Worm (Caenorhabditis elegans) whole organism, L3 larva: ENCODE results near the gene his-35.

ENCODE experiments used
- R02D3.7 ChIP-seq: fragments of 150-350 bp; optimal IDR thresholded peaks from 2 replicates; lab custom pipeline; 2014; ENCODE audit warnings: missing biosample characterization, missing genetic modification characterization
- aly-2 ChIP-seq: fragments of 150-350 bp; optimal IDR thresholded peaks from 2 replicates; lab custom pipeline; 2014; ENCODE audit warnings: missing biosample characterization, missing genetic modification characterization
- ama-1 ChIP-seq: fragments of 150-350 bp; optimal IDR thresholded peaks from 2 replicates; lab custom pipeline; 2018
- ceh-16 ChIP-seq: sonication (generic microtip); optimal IDR thresholded peaks from 2 replicates; lab custom pipeline; 2017; ENCODE audit warnings: missing biosample characterization, missing genetic modification characterization
- ceh-28 ChIP-seq: fragments of 150-350 bp; optimal IDR thresholded peaks from 2 replicates; lab custom pipeline; 2014; ENCODE audit warnings: missing biosample characterization, missing genetic modification reagents, missing genetic modification characterization
- ceh-82 ChIP-seq: fragments of 150-350 bp; optimal IDR thresholded peaks from 2 replicates; lab custom pipeline; 2014; ENCODE audit warnings: missing biosample characterization, missing genetic modification characterization
- egl-27 ChIP-seq: sonication (generic microtip); optimal IDR thresholded peaks from 4 replicates; lab custom pipeline; 2017; ENCODE audit warnings: missing biosample characterization, missing genetic modification reagents, missing genetic modification characterization
- elt-1 ChIP-seq: fragments of 150-350 bp; optimal IDR thresholded peaks from 2 replicates; lab custom pipeline; 2014; ENCODE audit warnings: missing biosample characterization, missing genetic modification characterization
- elt-2 ChIP-seq: sonication (generic microtip); optimal IDR thresholded peaks from 2 replicates; lab custom pipeline; 2016; ENCODE audit warnings: missing genetic modification reagents, mild to moderate bottlenecking, missing genetic modification characterization, missing compliant biosample characterization
- elt-3 ChIP-seq, 3 experiments: fragments of 150-350 bp in 1 of 3; sonication (generic microtip) in 2 of 3; optimal IDR thresholded peaks; 2 replicates in 2 of 3; 4 replicates in 1 of 3; lab custom pipeline; 2014 to 2017; ENCODE audit warnings: missing biosample characterization in 3 of 3, missing genetic modification characterization in 3 of 3
- eor-1 ChIP-seq, 2 experiments: fragments of 150-350 bp; optimal IDR thresholded peaks; 2 replicates each; lab custom pipeline; 2014 to 2018; ENCODE audit warnings: missing biosample characterization in 2 of 2, missing genetic modification characterization in 2 of 2
- fkh-10 ChIP-seq: sonication (generic microtip); optimal IDR thresholded peaks from 2 replicates; lab custom pipeline; 2017; ENCODE audit warnings: missing biosample characterization, missing genetic modification reagents, missing genetic modification characterization
- fos-1 ChIP-seq: fragments of 150-350 bp; optimal IDR thresholded peaks from 2 replicates; lab custom pipeline; 2014; ENCODE audit warnings: missing biosample characterization, missing genetic modification characterization
- hmg-11 ChIP-seq: sonication (generic microtip); optimal IDR thresholded peaks from 2 replicates; lab custom pipeline; 2016; ENCODE audit warnings: missing genetic modification characterization, missing compliant biosample characterization
- jun-1 ChIP-seq: fragments of 150-350 bp; optimal IDR thresholded peaks from 2 replicates; lab custom pipeline; 2014; ENCODE audit warnings: missing biosample characterization, missing genetic modification reagents, missing genetic modification characterization
- lin-15B ChIP-seq: fragments of 150-350 bp; optimal IDR thresholded peaks from 2 replicates; lab custom pipeline; 2014; ENCODE audit warnings: missing biosample characterization, missing genetic modification characterization
- lsy-12 ChIP-seq: sonication (generic microtip); optimal IDR thresholded peaks from 2 replicates; lab custom pipeline; 2016; ENCODE audit warnings: mild to moderate bottlenecking, missing genetic modification characterization, missing compliant biosample characterization
- mml-1 ChIP-seq: fragments of 150-350 bp; sonication (generic microtip); optimal IDR thresholded peaks from 3 replicates; lab custom pipeline; 2014; ENCODE audit warnings: missing biosample characterization, missing genetic modification characterization
- nfya-1 ChIP-seq: sonication (generic microtip); optimal IDR thresholded peaks from 2 replicates; lab custom pipeline; 2017; ENCODE audit warnings: missing genetic modification characterization, mild to moderate bottlenecking, missing compliant biosample characterization, antibody characterized with exemption, moderate library complexity; ENCODE audit not compliant: insufficient read depth
- nhr-12 ChIP-seq: fragments of 150-350 bp; optimal IDR thresholded peaks from 2 replicates; lab custom pipeline; 2014; ENCODE audit warnings: missing biosample characterization, missing genetic modification characterization
- nhr-23 ChIP-seq: fragments of 150-350 bp; optimal IDR thresholded peaks from 2 replicates; lab custom pipeline; 2014; ENCODE audit warnings: missing biosample characterization, missing genetic modification reagents, missing genetic modification characterization
- nhr-25 ChIP-seq: sonication (generic microtip); optimal IDR thresholded peaks from 2 replicates; lab custom pipeline; 2017; ENCODE audit warnings: missing biosample characterization, missing genetic modification characterization
- nhr-43 ChIP-seq: sonication (generic microtip); optimal IDR thresholded peaks from 2 replicates; lab custom pipeline; 2016; ENCODE audit warnings: mild to moderate bottlenecking, missing genetic modification characterization, missing compliant biosample characterization; ENCODE audit not compliant: poor library complexity, severe bottlenecking
- nhr-67 ChIP-seq: fragments of 150-350 bp; optimal IDR thresholded peaks from 2 replicates; lab custom pipeline; 2014; ENCODE audit warnings: missing biosample characterization, missing genetic modification characterization
- nhr-77 ChIP-seq: fragments of 150-350 bp; optimal IDR thresholded peaks from 2 replicates; lab custom pipeline; 2014; ENCODE audit warnings: missing biosample characterization, missing genetic modification characterization
- pha-4 ChIP-seq: fragments of 150-350 bp; optimal IDR thresholded peaks from 2 replicates; lab custom pipeline; 2014; ENCODE audit warnings: missing biosample characterization, missing genetic modification reagents, missing genetic modification characterization
- pqm-1 ChIP-seq: fragments of 150-350 bp; optimal IDR thresholded peaks from 2 replicates; lab custom pipeline; 2017; ENCODE audit warnings: missing biosample characterization, missing genetic modification characterization, inconsistent platforms
- sea-2 ChIP-seq: fragments of 150-350 bp; sonication (generic microtip); optimal IDR thresholded peaks from 4 replicates; lab custom pipeline; 2014; ENCODE audit warnings: missing biosample characterization, missing genetic modification reagents, missing genetic modification characterization
- skn-1 ChIP-seq: fragments of 150-350 bp; optimal IDR thresholded peaks from 2 replicates; lab custom pipeline; 2014; ENCODE audit warnings: missing biosample characterization, missing genetic modification characterization
- snpc-4 ChIP-seq: fragments of 150-350 bp; optimal IDR thresholded peaks from 2 replicates; lab custom pipeline; 2014; ENCODE audit warnings: missing biosample characterization, missing genetic modification characterization
- tbx-2 ChIP-seq: sonication (generic microtip); optimal IDR thresholded peaks from 2 replicates; lab custom pipeline; 2016; ENCODE audit warnings: mild to moderate bottlenecking, missing genetic modification characterization, missing compliant biosample characterization
- unc-39 ChIP-seq: sonication (generic microtip); optimal IDR thresholded peaks from 4 replicates; lab custom pipeline; 2017; ENCODE audit warnings: missing biosample characterization, missing genetic modification characterization
- zag-1 ChIP-seq: fragments of 150-350 bp; optimal IDR thresholded peaks from 2 replicates; lab custom pipeline; 2014; ENCODE audit warnings: missing biosample characterization, missing genetic modification characterization
- ztf-4 ChIP-seq: fragments of 150-350 bp; optimal IDR thresholded peaks from 2 replicates; lab custom pipeline; 2014; ENCODE audit warnings: missing biosample characterization, missing genetic modification characterization

Gene his-35

DNA sequence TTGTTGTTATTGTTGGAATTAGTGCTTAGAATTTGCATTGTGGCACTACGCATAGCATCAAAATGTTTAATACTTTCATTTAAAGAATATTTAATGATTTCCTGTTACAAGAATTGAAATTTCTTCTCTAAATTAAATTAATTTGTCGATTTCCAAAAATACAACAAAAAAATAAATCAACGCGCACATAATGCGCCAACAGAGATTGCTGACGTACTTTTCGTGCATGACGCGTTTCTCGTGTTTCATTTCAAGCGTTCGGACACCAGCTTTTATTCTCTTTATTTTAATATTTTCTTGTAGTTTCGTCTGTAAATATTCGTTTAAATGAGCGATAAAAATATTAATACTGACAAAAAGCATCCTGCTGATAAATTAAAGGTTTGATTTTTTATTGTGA is 31.5 kb downstream of the his-35 start, which contains the start of gene eif-2Bdelta:
Gene eif-2Bdelta (plus strand): TSS at position 235 of the 400 bp plus-strand sequence.
- TF ChIP-seq ama-1 (lab: Kevin White, UChicago) = no peak
- no peak for TF ChIP-seq mml-1
- TF ChIP-seq jun-1 (tag; lab: Kevin White, UChicago) = peak; percentile 14
- peak; percentile 30 for TF ChIP-seq lin-15B (tag; lab: Kevin White, UChicago)
- peak; percentile 73 for TF ChIP-seq pha-4 (tag; lab: Kevin White, UChicago)
- TF ChIP-seq snpc-4 (tag; lab: Kevin White, UChicago) = peak; percentile 46
- peak; percentile 20 for TF ChIP-seq nhr-23 (tag; lab: Kevin White, UChicago)
- peak; percentile 23 for TF ChIP-seq fkh-10 (GFP tag; lab: Kevin White, UChicago)
- no peak for TF ChIP-seq fos-1 (tag; lab: Kevin White, UChicago)
- peak; percentile 28 for TF ChIP-seq hmg-11 (tag; lab: Kevin White, UChicago)
- TF ChIP-seq nfya-1 (tag; lab: Kevin White, UChicago) = peak; percentile 45
- peak; percentile 7 for TF ChIP-seq elt-2 (tag; lab: Kevin White, UChicago)

ce11 chrV:9509597-9509996 is 35.5 kb downstream of the his-35 start:
- TF ChIP-seq eor-1 (tag; optimal IDR thresholded peaks at IDR 0.05; lab: Kevin White, UChicago) (no peak), ceh-82 (tag; lab: Kevin White, UChicago) (no peak), ceh-16 (tag; lab: Kevin White, UChicago) (no peak), elt-2 (tag; lab: Kevin White, UChicago) (no peak), unc-39 (no peak), nhr-12 (tag; lab: Kevin White, UChicago) (no peak), elt-3 (tag; optimal IDR thresholded peaks at IDR 0.05; lab: Kevin White, UChicago) (no peak), sea-2 (no peak), R02D3.7 (tag; lab: Kevin White, UChicago) (no peak), lsy-12 (no peak)

DNA sequence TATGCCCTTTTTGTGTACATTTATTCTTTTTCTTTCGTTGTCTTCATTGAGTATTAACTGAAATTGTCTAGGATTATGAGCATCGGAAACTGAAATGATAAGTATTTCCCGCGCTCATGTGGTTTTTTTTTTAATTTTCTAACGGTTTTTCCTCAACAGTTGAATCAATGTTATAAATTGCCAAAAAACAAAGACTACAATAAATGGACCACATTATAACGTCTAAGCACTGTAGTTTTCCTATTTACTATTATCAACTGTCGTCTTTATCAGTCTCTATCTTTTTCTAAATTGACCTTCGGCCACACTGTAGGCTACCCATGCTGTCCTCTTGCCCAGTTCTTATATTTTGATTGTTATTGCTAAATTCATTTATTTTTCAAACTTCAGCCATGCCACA is 37.3 kb downstream of the his-35 start, which contains the start of gene acs-14:
Gene acs-14 (plus strand): TSS at position 391 of the 400 bp plus-strand sequence.
- TF ChIP-seq nhr-43 (tag; lab: Kevin White, UChicago) (no peak), skn-1 (tag; lab: Kevin White, UChicago) (no peak), eor-1 (tag; optimal IDR thresholded peaks at IDR 0.05; lab: Kevin White, UChicago) (no peak), elt-2 (tag; lab: Kevin White, UChicago) (peak; percentile 67), pha-4 (tag; lab: Kevin White, UChicago) (peak; percentile 1), ztf-4 (no peak), tbx-2 (tag; lab: Kevin White, UChicago) (no peak), nhr-23 (tag; lab: Kevin White, UChicago) (no peak)

- TF ChIP-seq hmg-11 (tag; lab: Kevin White, UChicago) (no peak), zag-1 (tag; lab: Kevin White, UChicago) (no peak), elt-1 (tag; lab: Kevin White, UChicago) (no peak), pqm-1 (tag; lab: Kevin White, UChicago) (peak; percentile 80), elt-2 (tag; lab: Kevin White, UChicago) (peak; percentile 82), mml-1 (no peak), lin-15B (tag; lab: Kevin White, UChicago) (no peak)
- TF ChIP-seq, all 47 proteins: peak for 2
Observed at ce11 chrV:9506931-9507330, 38.2 kb downstream of the his-35 start.

ce11 chrV:9504474-9504960 is 40.6 kb downstream of the his-35 start, which contains the start of gene haao-1:
TSS of gene haao-1 (plus strand) at chrV:9504910.
- TF ChIP-seq jun-1 (tag; lab: Kevin White, UChicago) (no peak), zag-1 (tag; lab: Kevin White, UChicago) (no peak), ceh-28 (no peak), hmg-11 (tag; lab: Kevin White, UChicago) (no peak), egl-27 (tag; lab: Kevin White, UChicago) (no peak), aly-2 (no peak), nhr-77 (no peak), eor-1 (tag; optimal IDR thresholded peaks at IDR 0.05; lab: Kevin White, UChicago) (no peak), nhr-67 (tag; lab: Kevin White, UChicago) (no peak), snpc-4 (tag; lab: Kevin White, UChicago) (no peak), elt-1 (tag; lab: Kevin White, UChicago) (no peak), ceh-16 (tag; lab: Kevin White, UChicago) (no peak), nhr-25 (peak; percentile 49), ceh-82 (tag; lab: Kevin White, UChicago) (no peak), nhr-23 (tag; lab: Kevin White, UChicago) (peak; percentile 41), fos-1 (tag; lab: Kevin White, UChicago) (no peak), pqm-1 (tag; lab: Kevin White, UChicago) (no peak)
